Fruit fly (Drosophila melanogaster): ENCODE data around the gene CG10802.

The CG10802 gene

DNA sequence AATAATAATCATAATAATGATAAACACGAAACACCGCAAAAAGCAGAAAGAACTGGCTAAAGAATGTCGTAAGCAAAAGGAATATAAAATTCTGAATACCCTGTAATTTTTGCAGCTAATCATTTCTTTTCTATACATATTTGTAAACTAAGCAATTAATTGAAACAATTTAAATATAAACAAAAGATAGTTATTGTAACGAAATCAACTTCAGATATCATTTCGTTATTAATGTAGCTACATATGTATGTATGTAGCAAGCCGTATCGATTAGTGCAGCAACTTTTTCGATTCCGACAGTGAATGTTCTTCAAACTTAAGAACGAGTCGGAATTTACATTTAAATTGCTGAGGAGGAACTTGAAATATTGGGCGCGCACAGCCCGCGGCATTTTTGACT is 9.1 kb upstream of the CG10802 start:
- TF ChIP-seq CG8478 (optimal IDR thresholded peaks at IDR 0.05): no peak
- TF ChIP-seq Dll (optimal IDR thresholded peaks at IDR 0.05): no peak
- TF ChIP-seq EcR (GFP tag; optimal IDR thresholded peaks at IDR 0.05): no peak
- no peak for TF ChIP-seq usp (GFP tag; optimal IDR thresholded peaks at IDR 0.05)
- no peak for TF ChIP-seq pan (optimal IDR thresholded peaks at IDR 0.05)
- no peak for TF ChIP-seq psq (optimal IDR thresholded peaks at IDR 0.05)

DNA sequence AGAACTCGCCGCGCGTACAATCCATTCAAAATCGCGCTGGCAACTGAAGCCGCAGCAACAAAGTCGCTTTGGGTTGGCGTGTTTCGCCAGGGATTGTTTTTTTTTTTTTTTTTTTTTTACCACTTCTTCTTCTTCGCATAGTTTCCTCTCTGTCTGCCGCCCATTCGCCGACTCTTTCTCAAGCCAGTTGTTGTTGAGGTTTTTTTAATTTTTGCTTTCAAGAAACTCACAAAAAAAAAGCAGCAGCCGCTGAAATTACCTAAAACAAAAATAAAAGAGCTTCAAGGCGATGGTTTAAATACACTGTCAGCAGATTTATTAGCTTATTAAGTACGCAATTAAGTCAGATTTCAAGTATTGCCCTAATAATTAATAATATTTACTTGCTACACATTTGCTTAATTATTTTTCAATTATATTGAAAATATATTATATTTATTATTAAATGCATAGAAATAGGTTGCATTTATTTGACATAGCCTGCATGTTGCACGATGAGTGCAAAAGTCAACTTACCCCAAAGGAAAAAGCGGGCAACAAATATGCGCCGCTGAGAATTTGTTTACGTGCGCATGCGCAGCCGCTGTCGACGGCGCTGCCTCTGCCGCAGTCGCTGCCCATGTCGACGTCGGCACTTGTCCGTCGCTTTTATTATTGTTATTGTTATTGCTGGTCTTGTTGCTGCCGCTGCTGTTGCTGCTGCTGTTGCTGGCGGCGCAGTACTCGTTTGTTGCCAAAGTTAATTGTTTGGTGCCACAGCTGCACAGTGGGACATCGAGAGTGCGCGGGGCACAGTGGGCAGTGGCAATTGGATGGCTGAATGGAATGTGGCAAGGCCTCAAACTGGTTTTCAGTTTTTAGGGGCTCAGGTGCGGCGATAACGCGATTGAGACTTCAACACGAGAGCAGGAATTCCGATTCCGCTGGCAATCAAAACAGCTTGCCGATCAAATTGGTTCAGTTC is 8.0 kb upstream of the CG10802 start, which contains the start of gene CG12206:
Gene CG12206, minus strand, starts transcription at position 49 of the 964 bp plus-strand sequence.
- TF ChIP-seq Dll (optimal IDR thresholded peaks at IDR 0.05) (peak; percentile 42), usp (GFP tag; optimal IDR thresholded peaks at IDR 0.05) (no peak), psq (optimal IDR thresholded peaks at IDR 0.05) (no peak)

DNA sequence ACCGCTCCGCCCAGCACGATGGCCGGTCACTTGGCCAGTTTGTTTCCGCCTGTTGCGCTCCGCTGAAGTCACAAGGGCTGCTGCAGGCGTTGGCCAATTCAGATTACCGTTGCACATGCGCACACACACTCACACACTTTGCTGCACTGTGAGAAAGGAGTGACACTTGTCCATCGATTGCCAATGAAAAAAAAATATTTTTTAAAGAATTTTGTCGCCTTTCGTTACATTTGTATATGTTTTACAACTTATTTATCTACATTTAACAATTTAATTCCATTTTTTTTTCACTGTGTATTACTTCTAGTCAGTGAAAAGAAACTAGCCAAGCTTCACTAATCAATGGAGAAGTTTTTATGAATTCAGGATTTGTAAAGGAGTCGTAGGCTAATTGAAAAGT is 6.8 kb upstream of the CG10802 start:
- no peak for TF ChIP-seq psq (optimal IDR thresholded peaks at IDR 0.05)
- no peak for TF ChIP-seq CG8478 (optimal IDR thresholded peaks at IDR 0.05)
- TF ChIP-seq Dll (optimal IDR thresholded peaks at IDR 0.05): peak; percentile 67
- TF ChIP-seq pan (optimal IDR thresholded peaks at IDR 0.05): no peak
- no peak for TF ChIP-seq usp (GFP tag; optimal IDR thresholded peaks at IDR 0.05)
- TF ChIP-seq EcR (GFP tag; optimal IDR thresholded peaks at IDR 0.05): no peak

DNA sequence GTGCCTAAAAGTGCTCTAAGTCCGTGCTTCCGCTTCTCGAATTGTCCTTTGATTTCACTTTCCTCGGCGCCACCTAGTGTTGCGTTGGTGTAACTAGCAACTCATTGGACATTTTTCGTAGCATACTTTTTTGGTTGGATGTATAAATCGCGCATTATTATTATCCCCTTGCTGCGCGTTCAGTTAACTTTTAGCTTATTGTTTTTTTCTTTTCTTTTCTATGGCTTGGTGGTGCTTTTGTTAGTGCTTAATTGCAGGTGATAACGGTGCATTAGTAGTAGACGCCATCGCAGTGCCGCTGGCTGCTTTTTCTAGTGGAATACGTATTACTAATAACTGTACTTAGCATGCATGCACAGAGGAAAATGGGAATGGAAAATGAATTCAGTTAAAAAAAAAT is 1.7 kb upstream of the CG10802 start:
- TF ChIP-seq pan (optimal IDR thresholded peaks at IDR 0.05): no peak
- TF ChIP-seq psq (optimal IDR thresholded peaks at IDR 0.05): no peak

DNA sequence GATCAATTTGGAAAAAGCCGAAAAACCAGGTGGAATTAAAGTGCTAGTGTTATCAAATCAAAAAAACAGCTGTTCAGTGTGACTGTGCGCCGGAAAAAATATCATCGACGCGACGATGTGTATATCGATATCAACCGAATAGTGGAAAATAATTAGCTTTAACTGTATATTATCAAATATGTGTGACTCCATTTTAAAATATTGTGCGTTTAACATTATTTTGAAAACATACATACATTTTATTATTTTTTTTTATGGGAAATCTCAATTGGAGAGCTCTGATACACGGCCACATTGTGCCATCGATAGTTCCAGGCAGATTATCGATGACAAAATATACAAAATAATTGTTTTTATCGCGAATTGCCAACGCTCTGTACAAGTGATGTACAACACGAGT is 2.5 kb downstream of the CG10802 start, which contains the start of the genes CG14270 and CG10803:
Gene CG14270, minus strand, starts transcription at position 75 of the 400 bp plus-strand sequence.
Gene CG10803, plus strand, starts transcription at position 347 of the 400 bp plus-strand sequence.
- TF ChIP-seq usp (GFP tag; optimal IDR thresholded peaks at IDR 0.05): no peak
- TF ChIP-seq pan (optimal IDR thresholded peaks at IDR 0.05): no peak
- no peak for TF ChIP-seq CG8478 (optimal IDR thresholded peaks at IDR 0.05)
- TF ChIP-seq psq (optimal IDR thresholded peaks at IDR 0.05): no peak
- TF ChIP-seq EcR (GFP tag; optimal IDR thresholded peaks at IDR 0.05): no peak
- TF ChIP-seq Dll (optimal IDR thresholded peaks at IDR 0.05): no peak

DNA sequence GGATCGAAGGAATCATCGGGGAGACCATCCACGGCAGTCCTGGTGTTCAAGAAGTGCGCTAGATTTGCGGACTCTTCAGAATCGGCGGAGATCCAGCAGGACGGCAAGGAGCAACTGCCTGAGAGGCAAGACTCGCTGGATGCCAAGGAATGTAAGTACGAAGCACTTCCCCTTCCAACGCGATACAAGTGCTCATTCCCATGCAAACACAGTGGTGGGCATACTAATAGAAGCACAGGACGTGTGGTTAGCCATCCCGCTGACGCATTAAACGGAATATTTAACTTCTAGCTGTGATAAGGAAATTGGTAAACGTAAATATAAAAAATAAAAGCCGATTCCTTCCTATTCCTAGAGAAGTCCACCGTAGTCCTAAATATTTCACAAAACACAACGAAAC is 3.1 kb downstream of the CG10802 start:
- TF ChIP-seq psq (optimal IDR thresholded peaks at IDR 0.05): no peak

DNA sequence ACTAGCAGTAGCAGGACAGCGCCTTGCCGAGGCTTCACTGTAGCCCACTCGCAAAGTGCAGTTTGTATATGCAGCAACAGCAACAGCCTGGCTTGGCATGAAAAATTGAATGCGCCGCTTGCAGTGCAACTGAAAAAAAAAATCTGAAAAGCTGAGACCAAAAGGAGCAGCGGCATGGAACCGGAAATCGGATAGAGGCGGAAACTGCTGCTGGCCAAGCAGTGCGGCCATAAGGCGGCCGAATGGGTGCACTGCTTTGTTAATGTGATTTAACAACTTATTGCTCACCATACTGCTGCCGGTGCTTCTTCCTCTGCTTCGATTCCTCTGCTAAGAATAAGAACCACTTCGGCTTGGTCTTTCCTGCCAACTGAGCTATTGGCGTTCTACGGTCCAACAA is 21.5 kb downstream of the CG10802 start:
- TF ChIP-seq psq (optimal IDR thresholded peaks at IDR 0.05) (no peak), Dll (optimal IDR thresholded peaks at IDR 0.05) (no peak)

DNA sequence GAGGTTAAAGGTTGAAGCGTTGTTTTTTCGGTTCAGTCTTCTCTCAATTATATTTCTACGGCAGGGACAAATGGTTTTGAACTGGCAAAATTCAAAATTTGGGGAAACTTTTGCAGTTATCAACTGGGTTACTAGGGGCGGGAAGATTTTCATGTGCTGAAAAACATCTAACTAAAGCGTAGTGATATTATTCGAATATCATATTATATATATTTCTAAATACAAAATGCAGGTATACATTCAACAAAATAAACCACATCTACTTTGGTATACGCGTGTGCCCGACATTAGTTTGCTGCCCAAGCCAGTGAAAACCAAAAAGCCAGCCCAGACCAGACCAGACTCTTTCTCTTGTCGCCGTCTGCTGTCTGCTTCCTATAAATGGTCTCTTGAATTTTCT is 22.0 kb downstream of the CG10802 start, which contains the start of gene Gas8:
Gene Gas8, minus strand, starts transcription at position 101 of the 400 bp plus-strand sequence.
- no peak for TF ChIP-seq psq (optimal IDR thresholded peaks at IDR 0.05)
- no peak for TF ChIP-seq usp (GFP tag; optimal IDR thresholded peaks at IDR 0.05)
- no peak for TF ChIP-seq Dll (optimal IDR thresholded peaks at IDR 0.05)
- no peak for TF ChIP-seq pan (optimal IDR thresholded peaks at IDR 0.05)
- no peak for TF ChIP-seq EcR (GFP tag; optimal IDR thresholded peaks at IDR 0.05)

DNA sequence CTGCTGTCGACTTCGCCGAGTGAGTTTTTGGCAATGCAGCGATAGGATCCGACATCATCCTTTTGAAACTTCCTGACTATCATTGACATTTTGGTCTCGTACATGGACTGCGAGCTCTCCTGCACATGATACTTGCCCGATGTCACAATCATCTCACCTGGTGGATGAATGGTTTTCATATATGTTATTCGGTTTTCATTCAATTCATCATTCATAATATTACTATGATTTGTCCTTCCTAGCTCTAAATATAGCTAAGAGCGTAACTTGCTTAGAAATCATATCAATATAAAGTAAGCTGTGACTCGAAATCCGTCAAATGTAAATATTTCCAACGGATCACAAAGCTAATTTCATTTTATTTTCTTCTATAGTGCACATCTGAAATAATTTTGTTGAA is 31.3 kb downstream of the CG10802 start, which contains the start of gene CG13021:
Gene CG13021, plus strand, starts transcription at position 301 of the 400 bp plus-strand sequence.
- TF ChIP-seq usp (GFP tag; optimal IDR thresholded peaks at IDR 0.05) (no peak), pan (optimal IDR thresholded peaks at IDR 0.05) (no peak), Dll (optimal IDR thresholded peaks at IDR 0.05) (no peak), CG8478 (optimal IDR thresholded peaks at IDR 0.05) (no peak), EcR (GFP tag; optimal IDR thresholded peaks at IDR 0.05) (no peak), psq (optimal IDR thresholded peaks at IDR 0.05) (no peak)

DNA sequence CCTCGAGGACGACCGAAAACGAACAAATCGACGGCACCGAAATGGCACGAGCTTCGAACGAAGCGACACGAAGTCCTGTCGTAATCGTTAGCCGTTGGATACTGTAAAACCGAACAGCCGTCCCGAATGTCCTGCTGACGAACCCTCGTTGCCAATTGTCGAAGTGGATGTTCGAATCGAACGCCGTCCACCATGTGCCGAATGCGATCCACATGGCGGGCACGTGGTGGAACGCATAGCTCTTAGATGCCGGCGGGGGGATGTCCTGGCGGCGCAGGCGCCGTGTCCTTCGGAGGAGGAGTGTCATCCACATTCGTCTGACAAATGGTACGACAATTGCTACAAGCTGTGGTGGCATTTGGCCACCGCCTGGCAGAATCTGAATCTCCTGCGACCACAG is 47.9 kb downstream of the CG10802 start:
- no peak for TF ChIP-seq Dll (optimal IDR thresholded peaks at IDR 0.05)
- no peak for TF ChIP-seq usp (GFP tag; optimal IDR thresholded peaks at IDR 0.05)
- no peak for TF ChIP-seq CG8478 (optimal IDR thresholded peaks at IDR 0.05)
- no peak for TF ChIP-seq pan (optimal IDR thresholded peaks at IDR 0.05)
- TF ChIP-seq EcR (GFP tag; optimal IDR thresholded peaks at IDR 0.05): no peak
- no peak for TF ChIP-seq psq (optimal IDR thresholded peaks at IDR 0.05)
